Worm (Caenorhabditis elegans) whole organism, L1 larva: ENCODE results near the gene catp-4.

ENCODE experiments used
- C16A3.4 ChIP-seq: fragments of 150-350 bp; optimal IDR thresholded peaks from 2 replicates; lab custom pipeline; 2014; ENCODE audit warnings: missing biosample characterization, missing genetic modification characterization
- C34B4.2 ChIP-seq: sonication (generic microtip); optimal IDR thresholded peaks from 2 replicates; lab custom pipeline; 2017; ENCODE audit warnings: mild to moderate bottlenecking, missing genetic modification characterization, missing compliant biosample characterization
- F16B12.6 ChIP-seq: fragments of 150-350 bp; optimal IDR thresholded peaks from 2 replicates; lab custom pipeline; 2014; ENCODE audit warnings: missing biosample characterization, missing genetic modification characterization
- Y116A8C.19 ChIP-seq: sonication (generic microtip); optimal IDR thresholded peaks from 2 replicates; lab custom pipeline; 2016; ENCODE audit warnings: missing compliant biosample characterization, missing genetic modification characterization, borderline replicate concordance
- aly-2 ChIP-seq: fragments of 150-350 bp; optimal IDR thresholded peaks from 2 replicates; lab custom pipeline; 2014; ENCODE audit warnings: missing biosample characterization, missing genetic modification characterization
- ama-1 ChIP-seq: fragments of 150-350 bp; optimal IDR thresholded peaks from 2 replicates; lab custom pipeline; 2014
- blmp-1 ChIP-seq: fragments of 150-350 bp; optimal IDR thresholded peaks from 2 replicates; lab custom pipeline; 2014; ENCODE audit warnings: missing biosample characterization, missing genetic modification characterization
- ceh-63 ChIP-seq: fragments of 200-800 bp; sonication (Bioruptor generic); optimal IDR thresholded peaks from 2 replicates; lab custom pipeline; 2018; ENCODE audit warnings: mild to moderate bottlenecking, missing genetic modification characterization, missing compliant biosample characterization
- ces-1 ChIP-seq: fragments of 150-350 bp; optimal IDR thresholded peaks from 2 replicates; lab custom pipeline; 2014; ENCODE audit warnings: missing biosample characterization, missing genetic modification reagents, missing genetic modification characterization
- dpl-1 ChIP-seq, 3 experiments: fragments of 150-350 bp in 2 of 3; sonication (generic microtip) in 1 of 3; optimal IDR thresholded peaks; 2 replicates each; lab custom pipeline; 2014 to 2017; ENCODE audit warnings: missing biosample characterization in 3 of 3, missing genetic modification characterization in 3 of 3, missing genetic modification reagents in 3 of 3
- dsc-1 ChIP-seq: sonication (generic microtip); optimal IDR thresholded peaks from 2 replicates; lab custom pipeline; 2016; ENCODE audit warnings: mild to moderate bottlenecking, missing genetic modification characterization, missing compliant biosample characterization
- efl-1 ChIP-seq, 4 experiments: fragments of 150-350 bp; optimal IDR thresholded peaks in 3 of 4; peaks in 1 of 4; 1 replicate in 1 of 4; 2 replicates in 3 of 4; lab custom pipeline; 2014; ENCODE audit warnings: missing biosample characterization in 2 of 4, missing genetic modification characterization in 2 of 4, missing genetic modification reagents in 2 of 4
- egl-27 ChIP-seq, 2 experiments: fragments of 150-350 bp in 1 of 2; sonication (generic microtip); optimal IDR thresholded peaks; 3 replicates each; lab custom pipeline; 2017 to 2018; ENCODE audit warnings: missing biosample characterization in 2 of 2, missing genetic modification characterization in 2 of 2, missing genetic modification reagents in 2 of 2
- elt-3 ChIP-seq, 6 experiments: fragments of 150-350 bp in 1 of 6; sonication (generic microtip); optimal IDR thresholded peaks; 2 replicates each; lab custom pipeline; 2017 to 2018; ENCODE audit warnings: missing biosample characterization in 6 of 6, missing genetic modification characterization in 6 of 6, inconsistent platforms in 1 of 6
- grh-1 ChIP-seq: fragments of 200-800 bp; sonication (Bioruptor generic); IDR thresholded peaks from 2 replicates; pipeline ENCODE4 v1.3.6; 2022; ENCODE audit warnings: missing genetic modification reagents, missing genetic modification characterization, missing compliant biosample characterization
- hlh-17 ChIP-seq: fragments of 200-800 bp; sonication (Bioruptor generic); optimal IDR thresholded peaks from 2 replicates; lab custom pipeline; 2018; ENCODE audit warnings: missing genetic modification characterization, mild to moderate bottlenecking, missing compliant biosample characterization, moderate library complexity, borderline replicate concordance
- jun-1 ChIP-seq: fragments of 150-350 bp; optimal IDR thresholded peaks from 2 replicates; lab custom pipeline; 2014; ENCODE audit warnings: missing biosample characterization, missing genetic modification reagents, missing genetic modification characterization
- lin-13 ChIP-seq: fragments of 150-350 bp; optimal IDR thresholded peaks from 2 replicates; lab custom pipeline; 2014; ENCODE audit warnings: missing biosample characterization, missing genetic modification reagents, missing genetic modification characterization
- lin-15B ChIP-seq: fragments of 150-350 bp; sonication (generic microtip); optimal IDR thresholded peaks from 3 replicates; lab custom pipeline; 2014; ENCODE audit warnings: missing biosample characterization, missing genetic modification characterization
- lin-35 ChIP-seq, 2 experiments: fragments of 150-350 bp; optimal IDR thresholded peaks; 2 replicates each; lab custom pipeline; 2014; ENCODE audit warnings: missing biosample characterization in 2 of 2, missing genetic modification characterization in 2 of 2, missing genetic modification reagents in 2 of 2
- mab-9 ChIP-seq: fragments of 200-800 bp; sonication (Bioruptor generic); IDR thresholded peaks from 2 replicates; pipeline ENCODE4 v1.3.6; 2022; ENCODE audit warnings: missing genetic modification reagents, missing genetic modification characterization, missing compliant biosample characterization
- mdl-1 ChIP-seq, 2 experiments: fragments of 150-350 bp; optimal IDR thresholded peaks; 2 replicates each; lab custom pipeline; 2014 to 2017; ENCODE audit warnings: missing biosample characterization in 2 of 2, missing genetic modification characterization in 2 of 2, inconsistent platforms in 1 of 2
- nhr-12 ChIP-seq: sonication (generic microtip); optimal IDR thresholded peaks from 2 replicates; lab custom pipeline; 2017; ENCODE audit warnings: missing biosample characterization, missing genetic modification characterization
- nhr-20 ChIP-seq: sonication (generic microtip); optimal IDR thresholded peaks from 2 replicates; lab custom pipeline; 2016; ENCODE audit warnings: mild to moderate bottlenecking, missing genetic modification characterization, missing compliant biosample characterization
- nhr-28 ChIP-seq: fragments of 150-350 bp; optimal IDR thresholded peaks from 2 replicates; lab custom pipeline; 2014; ENCODE audit warnings: missing biosample characterization, missing genetic modification characterization
- nhr-47 ChIP-seq: sonication (generic microtip); optimal IDR thresholded peaks from 2 replicates; lab custom pipeline; 2016; ENCODE audit warnings: mild to moderate bottlenecking, missing genetic modification characterization, moderate library complexity, missing compliant biosample characterization
- nhr-71 ChIP-seq: sonication (generic microtip); optimal IDR thresholded peaks from 2 replicates; lab custom pipeline; 2016; ENCODE audit warnings: mild to moderate bottlenecking, missing genetic modification characterization, moderate library complexity, missing compliant biosample characterization
- nhr-76 ChIP-seq: sonication (generic microtip); optimal IDR thresholded peaks from 2 replicates; lab custom pipeline; 2017; ENCODE audit warnings: missing biosample characterization, missing genetic modification characterization
- nhr-77 ChIP-seq: fragments of 150-350 bp; optimal IDR thresholded peaks from 2 replicates; lab custom pipeline; 2014; ENCODE audit warnings: missing biosample characterization, missing genetic modification characterization
- nhr-85 ChIP-seq: sonication (generic microtip); peaks from one replicate; lab custom pipeline; 2016; ENCODE audit warnings: missing genetic modification characterization, inconsistent platforms, missing compliant biosample characterization
- nhr-90 ChIP-seq: sonication (generic microtip); optimal IDR thresholded peaks from 2 replicates; lab custom pipeline; 2016; ENCODE audit warnings: mild to moderate bottlenecking, missing genetic modification characterization, missing compliant biosample characterization; ENCODE audit not compliant: poor library complexity
- pqm-1 ChIP-seq: sonication (generic microtip); optimal IDR thresholded peaks from 3 replicates; lab custom pipeline; 2017; ENCODE audit warnings: missing biosample characterization, missing genetic modification characterization
- rnt-1 ChIP-seq: sonication (generic microtip); optimal IDR thresholded peaks from 2 replicates; lab custom pipeline; 2016; ENCODE audit warnings: mild to moderate bottlenecking, missing genetic modification characterization, moderate library complexity, missing compliant biosample characterization
- snu-23 ChIP-seq: sonication (generic microtip); optimal IDR thresholded peaks from 2 replicates; lab custom pipeline; 2016; ENCODE audit warnings: missing genetic modification characterization, missing compliant biosample characterization
- swsn-7 ChIP-seq: sonication (generic microtip); optimal IDR thresholded peaks from 2 replicates; lab custom pipeline; 2016; ENCODE audit warnings: missing genetic modification characterization, missing compliant biosample characterization
- unc-130 ChIP-seq: fragments of 150-350 bp; optimal IDR thresholded peaks from 2 replicates; lab custom pipeline; 2017; ENCODE audit warnings: missing biosample characterization, missing genetic modification characterization, inconsistent platforms
- unc-86 ChIP-seq: sonication (generic microtip); optimal IDR thresholded peaks from 2 replicates; lab custom pipeline; 2016; ENCODE audit warnings: missing genetic modification characterization, missing compliant biosample characterization
- unc-98 ChIP-seq: fragments of 200-800 bp; sonication (Bioruptor generic); IDR thresholded peaks from 2 replicates; pipeline ENCODE4 v1.3.6; 2022; ENCODE audit warnings: missing genetic modification characterization, missing compliant biosample characterization
- vab-15 ChIP-seq: sonication (generic microtip); optimal IDR thresholded peaks from 2 replicates; lab custom pipeline; 2017; ENCODE audit warnings: missing genotype, mild to moderate bottlenecking, missing genetic modification characterization, missing compliant biosample characterization
- xbp-1 ChIP-seq: sonication (generic microtip); optimal IDR thresholded peaks from 2 replicates; lab custom pipeline; 2016; ENCODE audit warnings: missing genetic modification characterization, missing compliant biosample characterization
- zag-1 ChIP-seq: fragments of 150-350 bp; optimal IDR thresholded peaks from 2 replicates; lab custom pipeline; 2014; ENCODE audit warnings: missing biosample characterization, missing genetic modification characterization
- ztf-4 ChIP-seq: fragments of 150-350 bp; optimal IDR thresholded peaks from 2 replicates; lab custom pipeline; 2014; ENCODE audit warnings: missing biosample characterization, missing genetic modification characterization

catp-4 gene

DNA sequence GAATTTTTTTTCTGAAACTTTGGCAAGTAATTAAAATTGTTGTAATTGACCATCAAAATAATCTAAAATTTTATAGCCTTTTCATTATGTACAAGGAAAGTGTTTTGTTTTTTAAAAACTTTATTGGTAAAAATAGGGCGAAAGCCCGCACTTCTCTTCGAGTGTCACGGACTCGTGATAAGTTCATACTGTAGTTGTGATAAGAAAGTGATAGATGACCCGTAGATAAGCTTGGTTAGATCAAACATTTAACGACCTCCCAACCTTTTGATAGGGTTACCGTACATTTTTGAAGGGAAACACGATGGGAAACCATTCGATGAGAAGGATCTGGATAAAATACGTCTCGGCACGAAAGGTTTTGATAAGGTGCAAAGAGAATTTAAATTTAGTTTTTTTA lies 23.0 kb downstream of the catp-4 start:
- TF ChIP-seq elt-3 (tag; optimal IDR thresholded peaks at IDR 0.05; lab: Kevin White, UChicago) = peak in 4 of 6 experiments; percentile 79 to 83 (median 82)
- TF ChIP-seq nhr-12 (tag; lab: Kevin White, UChicago) = no peak
- no peak for TF ChIP-seq dpl-1 (GFP tag; optimal IDR thresholded peaks at IDR 0.05; lab: Kevin White, UChicago)
- TF ChIP-seq C16A3.4 (tag; lab: Kevin White, UChicago) = no peak
- TF ChIP-seq F16B12.6 = no peak
- TF ChIP-seq nhr-71 (tag; lab: Kevin White, UChicago) = no peak
- no peak for TF ChIP-seq zag-1 (tag; lab: Kevin White, UChicago)
- no peak for TF ChIP-seq xbp-1
- peak; percentile 52 for TF ChIP-seq nhr-85 (tag; lab: Kevin White, UChicago)
- peak; percentile 89 for TF ChIP-seq blmp-1 (tag; lab: Kevin White, UChicago)
- TF ChIP-seq jun-1 (tag; lab: Kevin White, UChicago) = no peak

DNA sequence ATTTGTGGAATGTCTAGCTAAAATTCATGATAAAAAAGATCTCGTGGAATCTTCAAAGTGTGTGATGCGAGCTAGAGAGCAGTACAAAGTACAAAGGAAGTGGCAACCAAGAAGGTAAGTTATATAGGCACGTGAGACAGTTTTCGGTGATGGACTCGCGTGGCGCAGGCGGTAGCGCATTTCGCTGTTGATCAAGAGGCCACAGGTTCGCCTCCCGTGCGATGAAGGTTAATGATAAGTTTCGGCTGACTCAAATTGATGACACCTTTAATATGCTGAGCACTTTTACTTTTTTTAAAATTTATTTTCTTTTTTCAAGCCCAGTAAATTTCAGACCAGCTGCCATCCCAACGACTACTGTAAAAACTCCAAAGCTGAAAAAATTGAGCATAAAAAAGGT lies 23.5 kb downstream of the catp-4 start:
- TF ChIP-seq egl-27 (tag; optimal IDR thresholded peaks at IDR 0.05; lab: Kevin White, UChicago) = no peak
- TF ChIP-seq nhr-90 = peak; percentile 61
- TF ChIP-seq rnt-1 (tag; lab: Kevin White, UChicago) = peak; percentile 12
- TF ChIP-seq lin-35 (GFP tag; optimal IDR thresholded peaks at IDR 0.05; lab: Kevin White, UChicago) = peak in 1 of 2 experiments; percentile 59
- TF ChIP-seq snu-23 (GFP tag; lab: Kevin White, UChicago) = peak; percentile 39
- TF ChIP-seq nhr-20 (tag; lab: Kevin White, UChicago) = peak; percentile 28
- TF ChIP-seq dpl-1 (GFP tag; optimal IDR thresholded peaks at IDR 0.05; lab: Kevin White, UChicago) = no peak
- TF ChIP-seq nhr-85 (tag; lab: Kevin White, UChicago) = peak; percentile 70
- peak; percentile 45 for TF ChIP-seq nhr-71 (tag; lab: Kevin White, UChicago)
- peak in 1 of 2 experiments; percentile 14 for TF ChIP-seq efl-1 (optimal IDR thresholded peaks at IDR 0.05; lab: Kevin White, UChicago)
- TF ChIP-seq efl-1 (GFP tag; optimal IDR thresholded peaks at IDR 0.05 in 1 of 2; lab: Kevin White, UChicago) = peak in 1 of 2 experiments; percentile 92
- TF ChIP-seq grh-1 = 0 out of 2 replicates have a peak, but pooled peaks have one; percentile 15
- no peak for TF ChIP-seq vab-15
- peak; percentile 0 for TF ChIP-seq C16A3.4 (tag; lab: Kevin White, UChicago)
- TF ChIP-seq C34B4.2 (tag; lab: Kevin White, UChicago) = no peak
- TF ChIP-seq, all 84 proteins: peak for 10

DNA sequence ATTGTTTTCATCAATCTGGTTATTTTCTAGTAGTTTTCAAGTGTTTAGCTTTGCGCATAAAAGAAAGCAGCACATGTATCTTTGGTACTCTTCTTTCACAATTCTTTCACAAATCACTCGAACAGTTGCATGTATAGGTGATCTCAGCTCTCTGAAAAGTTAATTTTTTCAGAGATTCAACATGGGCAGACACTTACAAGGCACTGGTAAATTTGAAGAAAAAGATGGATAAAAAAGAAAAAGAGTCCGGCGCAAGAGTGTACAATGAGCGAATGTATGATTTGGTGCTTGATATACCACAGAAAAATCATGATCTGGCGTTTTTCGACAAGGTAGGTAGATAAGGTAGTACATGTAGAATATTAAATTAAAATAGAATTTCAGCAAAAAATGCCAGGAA lies 24.8 kb downstream of the catp-4 start:
- TF ChIP-seq hlh-17 (no peak), ama-1 (lab: Kevin White, UChicago) (no peak), xbp-1 (no peak), swsn-7 (tag; lab: Kevin White, UChicago) (no peak), aly-2 (tag; lab: Kevin White, UChicago) (no peak), nhr-77 (tag; lab: Kevin White, UChicago) (no peak), nhr-76 (tag; lab: Kevin White, UChicago) (no peak)

DNA sequence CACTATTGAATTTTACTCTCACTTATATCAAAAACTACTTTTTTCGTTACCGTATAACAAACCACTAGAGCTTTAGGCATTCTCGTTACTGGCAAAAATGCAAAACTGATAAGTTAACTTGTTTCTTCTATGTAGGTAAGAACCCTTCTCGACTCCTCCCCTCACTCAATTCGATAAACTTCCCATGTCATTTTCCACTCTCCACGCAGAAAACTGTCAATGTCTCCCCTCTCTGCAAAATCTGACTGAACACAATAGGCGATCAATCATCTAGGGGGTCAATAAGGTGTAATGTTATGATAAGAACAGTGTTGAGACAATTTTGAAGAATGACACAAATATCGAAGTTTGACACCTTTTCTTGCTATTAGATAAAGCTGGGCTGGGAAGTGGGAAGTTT lies 25.4 kb downstream of the catp-4 start:
- TF ChIP-seq blmp-1 (tag; lab: Kevin White, UChicago) (peak; percentile 11), elt-3 (tag; optimal IDR thresholded peaks at IDR 0.05; lab: Kevin White, UChicago) (peak in 2 of 6 experiments; percentile 6 to 12), unc-98 (no peak), nhr-85 (tag; lab: Kevin White, UChicago) (peak; percentile 29), mab-9 (GFP tag; lab: Robert Waterston, UW) (0 out of 2 replicates have a peak, but pooled peaks have one; percentile 32)

DNA sequence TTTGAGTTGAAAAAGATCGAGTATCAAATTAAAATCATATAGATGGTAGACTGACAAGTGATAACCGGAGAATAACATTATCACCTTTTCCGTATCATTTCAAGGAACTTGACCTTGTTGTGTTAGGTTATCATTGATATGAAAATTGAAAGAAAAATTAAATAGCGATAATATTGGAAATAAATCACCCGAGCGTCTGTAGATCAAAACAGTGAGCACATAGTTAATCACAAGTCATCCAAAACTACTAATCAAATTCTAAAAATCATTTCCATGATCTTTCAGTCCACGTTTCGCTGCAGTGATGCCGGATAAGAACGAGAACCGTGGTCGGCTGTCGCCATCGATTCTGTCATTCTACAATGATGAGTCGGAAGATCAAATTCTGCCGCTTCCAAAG lies 26.4 kb downstream of the catp-4 start:
- peak in 1 of 6 experiments; percentile 13 for TF ChIP-seq elt-3 (tag; optimal IDR thresholded peaks at IDR 0.05; lab: Kevin White, UChicago)
- no peak for TF ChIP-seq mab-9 (GFP tag; lab: Robert Waterston, UW)
- peak; percentile 50 for TF ChIP-seq nhr-85 (tag; lab: Kevin White, UChicago)

DNA sequence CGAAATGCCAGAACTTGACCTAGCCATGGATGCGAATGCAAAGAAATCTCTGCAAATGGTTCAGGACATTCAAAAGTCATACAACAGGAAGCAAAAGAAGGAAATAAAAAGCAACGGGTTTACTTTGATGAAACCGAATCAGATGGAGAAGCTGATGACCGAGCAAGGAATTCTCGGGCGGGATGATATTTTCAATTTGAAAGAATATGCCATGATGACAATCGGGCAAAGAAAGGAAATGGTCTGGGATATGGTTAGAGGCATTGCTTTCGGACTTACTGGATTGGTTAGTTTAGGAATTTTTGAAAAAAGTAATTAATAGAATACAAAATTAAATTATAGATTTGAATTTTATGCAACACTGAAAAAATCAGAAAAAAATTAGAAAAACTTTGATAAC lies 27.3 kb downstream of the catp-4 start:
- TF ChIP-seq zag-1 (tag; lab: Kevin White, UChicago) (no peak), nhr-90 (no peak), mdl-1 (tag; optimal IDR thresholded peaks at IDR 0.05; lab: Kevin White, UChicago) (no peak), lin-13 (GFP tag; lab: Kevin White, UChicago) (no peak), dsc-1 (tag; lab: Kevin White, UChicago) (no peak), nhr-47 (tag; lab: Kevin White, UChicago) (no peak), Y116A8C.19 (tag; lab: Kevin White, UChicago) (no peak), unc-86 (tag; lab: Kevin White, UChicago) (no peak), ceh-63 (GFP tag; lab: Kevin White, UChicago) (no peak), lin-15B (tag; lab: Kevin White, UChicago) (no peak), ces-1 (GFP tag; lab: Kevin White, UChicago) (no peak), unc-130 (tag; lab: Kevin White, UChicago) (no peak), unc-98 (no peak), pqm-1 (tag; lab: Kevin White, UChicago) (no peak), xbp-1 (no peak), nhr-28 (tag; lab: Kevin White, UChicago) (no peak), ztf-4 (tag; lab: Kevin White, UChicago) (no peak), elt-3 (tag; optimal IDR thresholded peaks at IDR 0.05; lab: Kevin White, UChicago) (no peak)
